Fruit fly (Drosophila melanogaster) whole organism, adult: ENCODE data around the gene prage.

Experiments used
- Crg-1 ChIP-seq: fragments of 200-800 bp; sonication (Bioruptor generic); optimal IDR thresholded peaks from 2 replicates; lab custom pipeline; 2016; ENCODE audit warnings: missing biosample characterization, missing genetic modification characterization
- kay ChIP-seq: fragments of 200-800 bp; sonication (Bioruptor generic); peaks from one replicate; lab custom pipeline; 2016; ENCODE audit warnings: missing biosample characterization, missing genetic modification characterization, borderline replicate concordance

- TF ChIP-seq Crg-1 (GFP tag; lab: Kevin White, UChicago): no peak
- no peak for TF ChIP-seq kay (GFP tag; lab: Kevin White, UChicago)
Measured at dm6 chrX:1774347-1774829, 869 bp downstream of the prage start.
